Worm (Caenorhabditis elegans): Measurements from ENCODE around the gene nhr-158.

Gene nhr-158

ce11 chrV:3832103-3832502 is 41.8 kb downstream of the nhr-158 start:
- TF ChIP-seq hlh-13 (GFP tag; optimal IDR thresholded peaks at IDR 0.05) (no peak), fkh-10 (GFP tag; optimal IDR thresholded peaks at IDR 0.05) (no peak), npax-4 (tag; optimal IDR thresholded peaks at IDR 0.05) (no peak), dmd-4 (tag; optimal IDR thresholded peaks at IDR 0.05; ENCODE audit: borderline replicate concordance) (no peak), pat-9 (tag; optimal IDR thresholded peaks at IDR 0.05) (no peak), rnt-1 (tag; optimal IDR thresholded peaks at IDR 0.05) (no peak), ama-1 (optimal IDR thresholded peaks at IDR 0.05) (no peak), tbx-7 (tag; optimal IDR thresholded peaks at IDR 0.05) (no peak), eyg-1 (tag; optimal IDR thresholded peaks at IDR 0.05) (no peak), ceh-30 (tag; optimal IDR thresholded peaks at IDR 0.05) (no peak), ceh-14 (tag; optimal IDR thresholded peaks at IDR 0.05) (no peak), unc-42 (tag; optimal IDR thresholded peaks at IDR 0.05) (no peak), hlh-8 (tag; optimal IDR thresholded peaks at IDR 0.05) (no peak)

DNA sequence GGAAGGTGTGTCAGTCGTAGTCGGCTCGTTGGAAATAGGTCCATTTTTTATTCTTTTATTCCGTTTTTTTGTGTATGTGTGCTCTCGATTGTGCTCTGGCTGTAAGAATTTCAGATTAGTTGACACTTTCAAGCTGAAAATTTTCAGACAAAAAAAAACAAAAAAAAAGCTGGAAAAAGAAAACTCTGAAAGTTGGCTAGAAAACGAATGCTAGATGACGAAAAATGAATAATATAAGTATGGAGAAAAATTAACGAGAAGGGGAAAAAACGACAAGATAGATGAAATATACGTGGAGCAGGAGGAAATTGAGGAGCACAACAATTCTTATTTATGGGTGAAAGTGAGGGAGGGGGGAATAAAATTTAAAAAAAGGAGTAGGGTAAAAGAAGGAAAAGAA is 42.3 kb downstream of the nhr-158 start, which contains the start of gene H10D18.5:
Gene H10D18.5, minus strand, starts transcription at position 101 of the 400 bp plus-strand sequence.
- TF ChIP-seq K09A11.1 (tag; optimal IDR thresholded peaks at IDR 0.05; ENCODE audit: insufficient read depth) = no peak

DNA sequence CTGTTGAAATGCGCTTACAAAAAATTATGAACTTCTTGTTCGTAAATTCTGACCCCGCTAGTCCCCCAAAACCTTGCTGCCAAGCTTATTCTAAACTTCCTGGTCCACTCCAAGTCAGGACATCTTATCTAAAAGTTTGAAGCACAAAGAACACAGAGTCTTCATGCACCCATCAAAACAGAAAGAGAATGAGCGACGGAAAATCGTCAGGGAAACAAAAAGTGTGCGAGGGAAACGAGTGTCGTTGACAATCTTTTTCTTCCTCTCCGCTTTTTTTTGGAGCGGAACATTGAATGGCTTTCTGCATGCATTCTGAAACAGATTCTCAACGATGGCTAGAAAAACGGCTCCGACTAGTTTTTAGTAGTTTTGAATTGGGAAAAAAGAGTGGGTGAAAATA is 48.8 kb downstream of the nhr-158 start:
- TF ChIP-seq ceh-31 (tag; optimal IDR thresholded peaks at IDR 0.05) = no peak
- TF ChIP-seq F13H6.1 (tag; optimal IDR thresholded peaks at IDR 0.05) = no peak
- TF ChIP-seq ztf-16 (tag; optimal IDR thresholded peaks at IDR 0.05) = no peak
- TF ChIP-seq ceh-24 (tag; optimal IDR thresholded peaks at IDR 0.05) = no peak
- no peak for TF ChIP-seq ceh-30 (tag; optimal IDR thresholded peaks at IDR 0.05)
- no peak for TF ChIP-seq nfya-1 (tag; optimal IDR thresholded peaks at IDR 0.05)
- no peak for TF ChIP-seq fax-1 (tag; optimal IDR thresholded peaks at IDR 0.05)
- no peak for TF ChIP-seq unc-55 (GFP tag; optimal IDR thresholded peaks at IDR 0.05)
- no peak for TF ChIP-seq ceh-45 (GFP tag; IDR thresholded peaks at IDR 0.05)
- TF ChIP-seq ceh-48 (tag; optimal IDR thresholded peaks at IDR 0.05) = no peak
- no peak for TF ChIP-seq unc-86 (tag; optimal IDR thresholded peaks at IDR 0.05)
- TF ChIP-seq madf-2 (tag; optimal IDR thresholded peaks at IDR 0.05) = no peak
- TF ChIP-seq tbx-2 (tag; optimal IDR thresholded peaks at IDR 0.05) = no peak
- TF ChIP-seq K09A11.1 (tag; optimal IDR thresholded peaks at IDR 0.05; ENCODE audit: insufficient read depth) = no peak
- no peak for TF ChIP-seq pqm-1 (tag; optimal IDR thresholded peaks at IDR 0.05)
- TF ChIP-seq dmd-4 (tag; optimal IDR thresholded peaks at IDR 0.05; ENCODE audit: borderline replicate concordance) = no peak
